Fruit fly (Drosophila melanogaster) Kc167 (cell line): ENCODE measurements around the gene mRpL37.

Experiments
- Sin3A ChIP-seq: fragments of >200 bp; optimal IDR thresholded peaks from 2 replicates; lab custom pipeline; 2018; ENCODE audit warnings: missing external identifiers
- h ChIP-seq: fragments of >200 bp; optimal IDR thresholded peaks from 3 replicates; lab custom pipeline; 2018; ENCODE audit warnings: missing external identifiers

dm6 chr3R:10815032-10815431 is 31.1 kb upstream of the mRpL37 start, which contains the start of the genes CG14693 and TTLL15:
- TF ChIP-seq h (lab: Kevin White, UChicago) (no peak), Sin3A (lab: Kevin White, UChicago) (no peak)
